2 fruit fly cellular contexts compared by ENCODE assay signal in genomic region chr3R:26064708-26065107, dm6.
TF ChIP-seq lines count a peak whose summit lies in the region.

No protein-coding gene starts in this region.

- TF ChIP-seq CTCF in whole organism, embryonic (GFP tag; optimal IDR thresholded peaks at IDR 0.05; lab: Kevin White, UChicago): no peak

TF ChIP-seq in whole organism, embryonic, 481 proteins besides CTCF, POLR2A, EP300 and RAD21:
- TF ChIP-seq Sox100B (GFP tag; optimal IDR thresholded peaks at IDR 0.05; lab: Kevin White, UChicago) (no peak), Ets65A (GFP tag; lab: Kevin White, UChicago) (peak; percentile 52)

TF ChIP-seq in whole organism, pupa, 21 proteins besides CTCF, POLR2A, EP300 and RAD21:
- TF ChIP-seq CG34367 (tag; optimal IDR thresholded peaks at IDR 0.05; lab: Kevin White, UChicago) (no peak), CG4496 (GFP tag; IDR thresholded peaks at IDR 0.05; lab: Robert Waterston, UW) (no peak), CG13204 (GFP tag; optimal IDR thresholded peaks at IDR 0.05; lab: Kevin White, UChicago) (peak; percentile 66)
